Worm (Caenorhabditis elegans) whole organism, early embryonic: Measurements from ENCODE around the gene ZK892.5.

Experiments
- ceh-36 ChIP-seq: sonication (generic microtip); optimal IDR thresholded peaks from 2 replicates; lab custom pipeline; 2016; ENCODE audit warnings: missing genetic modification characterization, inconsistent platforms, missing compliant biosample characterization
- scrt-1 ChIP-seq: fragments of 200-800 bp; sonication (Bioruptor generic); IDR thresholded peaks from 2 replicates; pipeline ENCODE4 v1.3.6; 2022; ENCODE audit warnings: missing genetic modification characterization, missing compliant biosample characterization
- sea-1 ChIP-seq: fragments of 200-800 bp; sonication (Bioruptor generic); conservative IDR thresholded peaks from 2 replicates; pipeline ENCODE4 v1.3.6; 2022; ENCODE audit warnings: missing genetic modification characterization, missing compliant biosample characterization
- tbx-11 ChIP-seq: fragments of 200-800 bp; sonication (Bioruptor generic); IDR thresholded peaks from 2 replicates; pipeline ENCODE4 v1.3.6; 2022; ENCODE audit warnings: missing genetic modification characterization, missing compliant biosample characterization

DNA sequence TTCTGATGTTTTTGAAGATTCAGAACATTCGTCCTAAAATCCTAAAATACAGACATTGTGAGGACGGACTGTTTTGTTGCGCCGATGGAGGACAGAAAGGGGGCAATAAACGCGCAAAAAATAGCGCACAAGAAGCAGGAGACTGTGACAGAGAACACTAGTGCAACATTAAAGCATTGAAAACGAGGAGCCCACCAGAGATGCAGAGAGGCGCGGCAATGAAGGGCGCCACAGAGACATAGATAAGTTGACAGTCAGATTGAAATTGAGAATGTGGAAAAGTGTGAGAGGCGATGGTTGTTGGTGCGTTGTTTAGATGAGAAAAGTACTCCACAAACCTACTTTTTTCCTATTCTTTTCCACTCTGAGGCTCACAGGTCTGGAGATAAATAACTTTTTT lies 33.0 kb upstream of the ZK892.5 start, which contains the start of gene aakg-5:
- TF ChIP-seq tbx-11 (GFP tag; lab: Robert Waterston, UW) (no peak), sea-1 (GFP tag; lab: Robert Waterston, UW) (no peak), scrt-1 (GFP tag; lab: Robert Waterston, UW) (no peak), ceh-36 (no peak)
